Fruit fly (Drosophila melanogaster) whole organism, adult: ENCODE measurements around the gene CG9514.

Experiments used
- CG11617 ChIP-seq: fragments of 200-800 bp; sonication (Bioruptor generic); optimal IDR thresholded peaks from 2 replicates; lab custom pipeline; 2017; ENCODE audit warnings: mild to moderate bottlenecking, missing biosample characterization, missing genetic modification reagents, missing genetic modification characterization
- CG12768 ChIP-seq: fragments of 200-800 bp; sonication (Bioruptor generic); optimal IDR thresholded peaks from 2 replicates; lab custom pipeline; 2017; ENCODE audit warnings: missing biosample characterization, missing genetic modification characterization, mild to moderate bottlenecking, moderate library complexity, missing genetic modification reagents
- CG14711 ChIP-seq: fragments of 200-800 bp; sonication (Bioruptor generic); optimal IDR thresholded peaks from 2 replicates; lab custom pipeline; 2018; ENCODE audit warnings: missing biosample characterization, mild to moderate bottlenecking, missing genetic modification characterization, moderate library complexity
- CG1620 ChIP-seq: fragments of 200-800 bp; sonication (Bioruptor generic); optimal IDR thresholded peaks from 2 replicates; lab custom pipeline; 2016; ENCODE audit warnings: missing biosample characterization, missing genetic modification characterization
- CG33017 ChIP-seq: fragments of 200-800 bp; sonication (Bioruptor generic); optimal IDR thresholded peaks from 2 replicates; lab custom pipeline; 2018; ENCODE audit warnings: missing biosample characterization, mild to moderate bottlenecking, missing genetic modification characterization, moderate library complexity
- CG5204 ChIP-seq: fragments of 200-800 bp; sonication (Bioruptor generic); optimal IDR thresholded peaks from 2 replicates; lab custom pipeline; 2016; ENCODE audit warnings: missing biosample characterization, missing genetic modification characterization
- CG7045 ChIP-seq: fragments of 200-800 bp; sonication (Bioruptor generic); optimal IDR thresholded peaks from 2 replicates; lab custom pipeline; 2017; ENCODE audit warnings: missing biosample characterization, mild to moderate bottlenecking, missing genetic modification characterization
- CG7101 ChIP-seq: fragments of 200-800 bp; sonication (Bioruptor generic); optimal IDR thresholded peaks from 2 replicates; lab custom pipeline; 2018; ENCODE audit warnings: missing biosample characterization, mild to moderate bottlenecking, missing genetic modification characterization, moderate library complexity
- Clk ChIP-seq: fragments of 200-800 bp; sonication (Bioruptor generic); optimal IDR thresholded peaks from 2 replicates; lab custom pipeline; 2017; ENCODE audit warnings: missing biosample characterization, missing genetic modification characterization
- Crg-1 ChIP-seq: fragments of 200-800 bp; sonication (Bioruptor generic); optimal IDR thresholded peaks from 2 replicates; lab custom pipeline; 2016; ENCODE audit warnings: missing biosample characterization, missing genetic modification characterization
- Hr96 ChIP-seq: fragments of 200-800 bp; sonication (Bioruptor generic); optimal IDR thresholded peaks from 2 replicates; lab custom pipeline; 2016; ENCODE audit warnings: missing biosample characterization, missing genetic modification characterization
- Mnt ChIP-seq: fragments of 200-800 bp; sonication (Bioruptor generic); optimal IDR thresholded peaks from 2 replicates; lab custom pipeline; 2016; ENCODE audit warnings: missing biosample characterization, mild to moderate bottlenecking, missing genetic modification characterization
- bab1 ChIP-seq: fragments of 200-800 bp; sonication (Bioruptor generic); optimal IDR thresholded peaks from 3 replicates; lab custom pipeline; 2019; ENCODE audit warnings: missing biosample characterization, mild to moderate bottlenecking, missing genetic modification characterization, moderate library complexity
- cic ChIP-seq: fragments of 200-800 bp; sonication (Bioruptor generic); optimal IDR thresholded peaks from 2 replicates; lab custom pipeline; 2017; ENCODE audit warnings: missing biosample characterization, mild to moderate bottlenecking, missing genetic modification characterization, moderate library complexity
- cnc ChIP-seq, 2 experiments: fragments of >200 bp; optimal IDR thresholded peaks; 2 replicates each; lab custom pipeline; 2017
- kay ChIP-seq: fragments of 200-800 bp; sonication (Bioruptor generic); peaks from one replicate; lab custom pipeline; 2016; ENCODE audit warnings: missing biosample characterization, missing genetic modification characterization, borderline replicate concordance
- ovo ChIP-seq: fragments of 200-800 bp; sonication (Bioruptor generic); optimal IDR thresholded peaks from 2 replicates; lab custom pipeline; 2016; ENCODE audit warnings: missing biosample characterization, missing genetic modification characterization
- pad ChIP-seq: fragments of 200-800 bp; sonication (Bioruptor generic); optimal IDR thresholded peaks from 3 replicates; lab custom pipeline; 2017; ENCODE audit warnings: missing biosample characterization, missing genetic modification characterization, mild to moderate bottlenecking, moderate library complexity, missing genetic modification reagents
- tj ChIP-seq: fragments of 200-800 bp; sonication (Bioruptor generic); optimal IDR thresholded peaks from 3 replicates; lab custom pipeline; 2017; ENCODE audit warnings: missing biosample characterization, mild to moderate bottlenecking, missing genetic modification characterization, moderate library complexity
- toe ChIP-seq: fragments of 200-800 bp; sonication (Bioruptor generic); optimal IDR thresholded peaks from 2 replicates; lab custom pipeline; 2016; ENCODE audit warnings: missing biosample characterization, missing genetic modification characterization

Gene CG9514

dm6 chrX:14841893-14842505 lies 54.7 kb downstream of the CG9514 start:
- TF ChIP-seq CG11617 (GFP tag; lab: Kevin White, UChicago) (no peak), CG1620 (GFP tag; lab: Kevin White, UChicago) (no peak), toe (GFP tag; lab: Kevin White, UChicago) (no peak), cic (no peak), kay (GFP tag; lab: Kevin White, UChicago) (no peak), bab1 (GFP tag; lab: Kevin White, UChicago) (no peak)

- TF ChIP-seq ovo (GFP tag; lab: Kevin White, UChicago) (no peak), CG12768 (GFP tag; lab: Kevin White, UChicago) (no peak), CG14711 (tag; lab: Kevin White, UChicago) (peak; percentile 37), Mnt (GFP tag; lab: Kevin White, UChicago) (no peak), Hr96 (GFP tag; lab: Kevin White, UChicago) (no peak), bab1 (GFP tag; lab: Kevin White, UChicago) (peak; percentile 10), CG33017 (peak; percentile 15), CG11617 (GFP tag; lab: Kevin White, UChicago) (no peak), CG7045 (GFP tag; lab: Kevin White, UChicago) (no peak), CG5204 (GFP tag; lab: Kevin White, UChicago) (no peak), kay (GFP tag; lab: Kevin White, UChicago) (peak; percentile 93), Crg-1 (GFP tag; lab: Kevin White, UChicago) (no peak), CG7101 (tag; lab: Kevin White, UChicago) (peak; percentile 37)
Observed at dm6 chrX:14840417-14840872, 56.2 kb downstream of the CG9514 start.

- no peak for TF ChIP-seq CG7045 (GFP tag; lab: Kevin White, UChicago)
- TF ChIP-seq CG7101 (tag; lab: Kevin White, UChicago) = peak; percentile 35
- peak; percentile 2 for TF ChIP-seq CG14711 (tag; lab: Kevin White, UChicago)
- TF ChIP-seq pad (GFP tag; lab: Kevin White, UChicago) = peak; percentile 40
- peak; percentile 74 for TF ChIP-seq cic
- TF ChIP-seq Clk (GFP tag; lab: Kevin White, UChicago) = no peak
- TF ChIP-seq Mnt (GFP tag; lab: Kevin White, UChicago) = peak; percentile 65
Observed at dm6 chrX:14839739-14840347, 56.8 kb downstream of the CG9514 start.

dm6 chrX:14839047-14839446 lies 57.6 kb downstream of the CG9514 start, which contains the start of the genes CG32590 and Flo2:
CG32590 (minus strand) TSS chrX:14839106.
Flo2 (plus strand) TSS chrX:14839376.
- no peak for TF ChIP-seq CG5204 (GFP tag; lab: Kevin White, UChicago)
- TF ChIP-seq pad (GFP tag; lab: Kevin White, UChicago) = peak; percentile 67
- TF ChIP-seq toe (GFP tag; lab: Kevin White, UChicago) = peak; percentile 78
- TF ChIP-seq CG7101 (tag; lab: Kevin White, UChicago) = peak; percentile 78
- TF ChIP-seq Mnt (GFP tag; lab: Kevin White, UChicago) = peak; percentile 81
- TF ChIP-seq CG11617 (GFP tag; lab: Kevin White, UChicago) = peak; percentile 44
- peak; percentile 52 for TF ChIP-seq Crg-1 (GFP tag; lab: Kevin White, UChicago)
- TF ChIP-seq cic = no peak
- peak; percentile 64 for TF ChIP-seq tj (GFP tag; lab: Kevin White, UChicago)
- peak; percentile 91 for TF ChIP-seq CG1620 (GFP tag; lab: Kevin White, UChicago)
- TF ChIP-seq Clk (GFP tag; lab: Kevin White, UChicago) = peak; percentile 48
- TF ChIP-seq ovo (GFP tag; lab: Kevin White, UChicago) = peak; percentile 72
- TF ChIP-seq CG12768 (GFP tag; lab: Kevin White, UChicago) = peak; percentile 26
- TF ChIP-seq CG7045 (GFP tag; lab: Kevin White, UChicago) = no peak
- TF ChIP-seq Hr96 (GFP tag; lab: Kevin White, UChicago) = no peak
- peak; percentile 42 for TF ChIP-seq CG33017
- no peak for TF ChIP-seq cnc (optimal IDR thresholded peaks at IDR 0.05; lab: Kevin White, UChicago)
- TF ChIP-seq CG14711 (tag; lab: Kevin White, UChicago) = peak; percentile 82
- peak; percentile 71 for TF ChIP-seq kay (GFP tag; lab: Kevin White, UChicago)
- TF ChIP-seq bab1 (GFP tag; lab: Kevin White, UChicago) = peak; percentile 87

- TF ChIP-seq bab1 (GFP tag; lab: Kevin White, UChicago) (no peak), CG12768 (GFP tag; lab: Kevin White, UChicago) (no peak), Clk (GFP tag; lab: Kevin White, UChicago) (no peak), ovo (GFP tag; lab: Kevin White, UChicago) (no peak), pad (GFP tag; lab: Kevin White, UChicago) (no peak), toe (GFP tag; lab: Kevin White, UChicago) (no peak), CG5204 (GFP tag; lab: Kevin White, UChicago) (no peak), CG7101 (tag; lab: Kevin White, UChicago) (no peak), CG7045 (GFP tag; lab: Kevin White, UChicago) (no peak), kay (GFP tag; lab: Kevin White, UChicago) (no peak), Mnt (GFP tag; lab: Kevin White, UChicago) (no peak), CG1620 (GFP tag; lab: Kevin White, UChicago) (no peak)
Observed at dm6 chrX:14837983-14838382, 58.7 kb downstream of the CG9514 start, which contains the start of gene Grx5. Grx5 (minus strand) TSS chrX:14838198.
